Worm (Caenorhabditis elegans): ENCODE results near the gene ghi-1.

DNA sequence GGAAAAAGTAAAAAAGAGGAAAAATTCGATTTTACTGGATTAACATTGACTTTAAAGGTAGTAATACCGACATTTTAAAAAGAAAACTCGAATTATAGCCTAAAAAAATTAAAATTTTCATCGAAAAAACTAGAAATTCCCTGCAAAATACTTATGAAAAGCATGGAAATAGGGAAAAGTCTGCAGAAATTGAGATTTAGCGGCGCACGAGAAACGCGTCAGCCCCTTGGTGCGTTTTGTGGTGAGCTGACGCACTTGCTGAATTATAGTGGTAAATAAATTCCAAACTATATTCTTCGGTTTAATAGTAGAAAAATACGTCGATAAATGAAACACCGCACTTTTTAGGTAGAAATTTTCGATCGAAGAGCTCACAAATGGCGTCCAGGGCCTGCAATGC is 47.9 kb downstream of the ghi-1 start:
- TF ChIP-seq hnd-1 (tag; optimal IDR thresholded peaks at IDR 0.05) (no peak), ama-1 (optimal IDR thresholded peaks at IDR 0.05) (no peak), sea-1 (GFP tag; conservative IDR thresholded peaks at IDR 0.05) (no peak), tbx-11 (GFP tag; IDR thresholded peaks at IDR 0.05) (no peak), aly-1 (tag; optimal IDR thresholded peaks at IDR 0.05) (no peak), hmbx-1 (tag; optimal IDR thresholded peaks at IDR 0.05) (no peak), flt-1 (GFP tag; IDR thresholded peaks at IDR 0.05) (no peak), ceh-13 (GFP tag; optimal IDR thresholded peaks at IDR 0.05) (no peak), ets-7 (tag; optimal IDR thresholded peaks at IDR 0.05) (no peak), scrt-1 (GFP tag; IDR thresholded peaks at IDR 0.05) (no peak)

Measured in whole organism, early embryonic.